Fruit fly (Drosophila melanogaster) whole organism, pupa: Measurements from ENCODE around the gene CG42353.
A peak's percentile ranks its signal among the peaks of the same experiment; 100 is the strongest.

ENCODE experiments used
- CG14655 ChIP-seq: fragments of 200-800 bp; sonication (Bioruptor generic); optimal IDR thresholded peaks from 3 replicates; lab custom pipeline; 2017; ENCODE audit warnings: mild to moderate bottlenecking, missing biosample characterization, missing genetic modification reagents, missing genetic modification characterization
- CG4496 ChIP-seq: fragments of 200-800 bp; sonication (Bioruptor generic); IDR thresholded peaks from 3 replicates; pipeline ENCODE4 v1.3.6; 2022; ENCODE audit warnings: missing biosample characterization, missing genetic modification characterization
- CG9948 ChIP-seq: fragments of 200-800 bp; sonication (Bioruptor generic); optimal IDR thresholded peaks from 2 replicates; lab custom pipeline; 2018; ENCODE audit warnings: missing biosample characterization, mild to moderate bottlenecking, missing genetic modification characterization, moderate library complexity
- Pif1B ChIP-seq: fragments of 200-800 bp; sonication (Bioruptor generic); optimal IDR thresholded peaks from 3 replicates; lab custom pipeline; 2016; ENCODE audit warnings: missing biosample characterization, missing genetic modification characterization

DNA sequence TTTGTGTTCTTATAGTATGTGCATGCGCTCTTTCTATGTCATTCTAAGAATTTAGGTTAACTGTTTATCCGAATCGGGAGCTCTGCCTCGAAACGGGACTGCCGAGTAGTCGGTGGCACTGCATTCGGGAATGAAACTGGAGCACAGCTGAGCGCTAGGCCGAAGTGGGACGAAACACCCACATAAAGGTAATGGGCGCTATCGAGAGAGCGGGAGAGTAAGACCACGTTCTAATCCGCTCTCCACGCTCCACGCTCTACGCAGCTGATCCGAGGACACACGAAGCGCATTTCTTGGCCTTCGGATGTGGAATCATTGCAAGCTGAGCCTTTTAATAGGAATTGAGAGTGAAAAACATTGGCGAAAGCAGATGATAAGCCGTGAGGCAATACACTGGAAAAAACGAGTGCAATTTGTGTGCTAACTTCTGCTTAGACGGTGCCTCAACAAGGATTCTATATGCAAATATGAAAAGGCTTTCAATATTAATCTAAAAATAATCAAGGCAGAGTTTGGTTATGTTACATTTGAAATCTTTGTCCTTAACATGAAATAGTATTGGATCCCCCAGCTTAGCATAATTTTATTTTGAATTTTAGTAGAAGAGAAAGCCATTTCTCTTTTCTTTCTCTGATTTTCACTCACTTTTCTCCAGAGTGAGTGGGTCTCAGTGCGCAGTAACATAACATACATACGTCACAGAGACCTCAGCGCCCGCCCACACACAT, 18.7 kb downstream of the CG42353 start:
- TF ChIP-seq CG9948 (tag; lab: Kevin White, UChicago) (no peak), CG14655 (peak; percentile 21), Pif1B (GFP tag; lab: Kevin White, UChicago) (no peak), CG4496 (0 out of 3 replicates have a peak, but pooled peaks have one; percentile 35)
